Worm (Caenorhabditis elegans): ENCODE data around the gene npax-1.

npax-1 gene

DNA sequence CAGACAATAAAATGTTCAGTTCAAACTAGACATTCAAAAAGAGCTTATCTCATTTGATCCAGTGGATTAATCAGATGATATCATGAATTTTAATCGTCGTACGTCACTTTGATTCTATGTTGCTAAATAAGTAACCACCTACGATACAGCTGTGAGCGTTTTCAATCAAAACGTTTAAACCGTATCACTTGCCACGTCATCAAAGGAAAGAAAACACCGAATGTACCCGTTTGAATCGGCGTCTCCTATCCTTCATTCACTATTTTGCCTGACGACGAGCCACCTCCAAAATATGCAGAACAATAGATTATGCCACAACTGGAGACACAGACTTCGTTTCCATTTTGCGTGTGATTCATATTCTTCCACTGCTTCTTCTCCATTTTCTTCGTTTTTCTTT lies 14.7 kb upstream of the npax-1 start:
- TF ChIP-seq hlh-11 (tag; optimal IDR thresholded peaks at IDR 0.05) (peak; percentile 4), tag-97 (GFP tag; IDR thresholded peaks at IDR 0.05) (no peak), unc-62 (GFP tag; optimal IDR thresholded peaks at IDR 0.05 in 1 of 2) (peak in 1 of 2 experiments; percentile 98), unc-62 (tag; optimal IDR thresholded peaks at IDR 0.05) (no peak), daf-16 (GFP tag; optimal IDR thresholded peaks at IDR 0.05) (no peak), daf-16 (tag; optimal IDR thresholded peaks at IDR 0.05) (no peak), aly-2 (tag; optimal IDR thresholded peaks at IDR 0.05) (no peak), aha-1 (tag) (no peak)

DNA sequence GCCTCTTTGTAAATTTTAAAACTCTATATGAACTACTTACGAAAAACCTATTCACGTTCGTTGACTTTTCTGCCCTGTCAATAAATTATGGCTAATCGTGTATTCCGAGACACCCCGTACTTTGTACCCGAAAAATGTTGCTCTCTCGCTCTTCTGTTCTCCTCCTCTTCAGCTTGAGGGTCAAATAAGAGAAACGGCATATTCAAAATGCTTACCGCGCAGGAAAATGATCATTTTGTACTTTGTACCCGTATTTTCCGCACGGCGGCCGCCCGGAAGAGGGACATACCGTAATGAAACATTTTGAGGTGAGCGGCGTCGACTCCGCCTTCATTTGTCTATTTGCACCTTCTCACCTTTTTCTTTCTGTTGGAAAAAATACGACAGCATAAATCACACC lies 12.5 kb upstream of the npax-1 start:
- TF ChIP-seq ceh-28 (tag; optimal IDR thresholded peaks at IDR 0.05) (no peak), T26A8.4 (GFP tag; IDR thresholded peaks at IDR 0.05) (0 out of 2 replicates have a peak, but pooled peaks have one; percentile 8), dmd-8 (GFP tag; IDR thresholded peaks at IDR 0.05) (0 out of 2 replicates have a peak, but pooled peaks have one; percentile 16), mdl-1 (tag; optimal IDR thresholded peaks at IDR 0.05) (no peak), dpl-1 (GFP tag; optimal IDR thresholded peaks at IDR 0.05) (no peak), aha-1 (tag) (peak; percentile 6), php-3 (GFP tag; IDR thresholded peaks at IDR 0.05) (no peak), snpc-4 (tag; optimal IDR thresholded peaks at IDR 0.05) (no peak), nhr-77 (tag; optimal IDR thresholded peaks at IDR 0.05) (no peak), ceh-20 (GFP tag; IDR thresholded peaks at IDR 0.05) (no peak), lsy-2 (tag; optimal IDR thresholded peaks at IDR 0.05) (no peak), F49E8.2 (tag; optimal IDR thresholded peaks at IDR 0.05; ENCODE audit: borderline replicate concordance) (no peak), pha-4 (GFP tag; IDR thresholded peaks at IDR 0.05) (no peak), pha-4 (tag; optimal IDR thresholded peaks at IDR 0.05) (no peak), madf-5 (GFP tag; IDR thresholded peaks at IDR 0.05) (no peak)

DNA sequence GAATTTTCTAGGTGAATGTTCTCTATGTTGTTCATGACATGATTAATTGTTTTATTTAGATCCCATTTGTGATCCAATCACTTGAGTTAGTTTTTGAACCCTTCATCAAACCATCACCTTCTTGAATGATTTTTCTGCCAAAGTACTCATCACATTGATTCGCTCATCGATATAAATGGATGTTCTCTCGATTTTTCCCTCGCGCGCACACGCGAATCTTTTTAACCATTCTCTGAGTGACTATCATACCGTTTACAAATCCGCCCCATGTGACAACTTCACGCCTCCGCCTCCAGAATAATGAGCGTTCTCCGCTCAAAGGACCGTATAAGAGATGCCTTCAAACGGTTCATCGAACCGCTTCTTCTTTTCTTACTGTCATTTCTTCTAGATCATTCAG lies 11.8 kb upstream of the npax-1 start:
- peak; percentile 29 for TF ChIP-seq hlh-30 (tag; optimal IDR thresholded peaks at IDR 0.05; ENCODE audit: insufficient read depth)
- no peak for TF ChIP-seq mes-2 (tag; optimal IDR thresholded peaks at IDR 0.05; ENCODE audit: poor library complexity, severe bottlenecking)
- TF ChIP-seq nhr-28 (tag; optimal IDR thresholded peaks at IDR 0.05) = peak; percentile 74
- peak; percentile 62 for TF ChIP-seq mxl-3 (GFP tag; optimal IDR thresholded peaks at IDR 0.05)
- peak; percentile 40 for TF ChIP-seq nhr-48 (tag; optimal IDR thresholded peaks at IDR 0.05)
- TF ChIP-seq F26F4.8 (GFP tag; conservative IDR thresholded peaks at IDR 0.05) = no peak
- peak; percentile 62 for TF ChIP-seq hlh-11 (tag; optimal IDR thresholded peaks at IDR 0.05)
- TF ChIP-seq mdl-1 (tag; optimal IDR thresholded peaks at IDR 0.05) = peak; percentile 25 to 78
- peak; percentile 56 for TF ChIP-seq aha-1 (tag)
- TF ChIP-seq unc-62 (GFP tag; optimal IDR thresholded peaks at IDR 0.05 in 1 of 2) = peak in 1 of 2 experiments; percentile 98
- no peak for TF ChIP-seq unc-62 (tag; optimal IDR thresholded peaks at IDR 0.05)
- peak; percentile 13 for TF ChIP-seq mep-1 (tag; optimal IDR thresholded peaks at IDR 0.05)
- no peak for TF ChIP-seq snpc-1.2 (GFP tag; IDR thresholded peaks at IDR 0.05)

DNA sequence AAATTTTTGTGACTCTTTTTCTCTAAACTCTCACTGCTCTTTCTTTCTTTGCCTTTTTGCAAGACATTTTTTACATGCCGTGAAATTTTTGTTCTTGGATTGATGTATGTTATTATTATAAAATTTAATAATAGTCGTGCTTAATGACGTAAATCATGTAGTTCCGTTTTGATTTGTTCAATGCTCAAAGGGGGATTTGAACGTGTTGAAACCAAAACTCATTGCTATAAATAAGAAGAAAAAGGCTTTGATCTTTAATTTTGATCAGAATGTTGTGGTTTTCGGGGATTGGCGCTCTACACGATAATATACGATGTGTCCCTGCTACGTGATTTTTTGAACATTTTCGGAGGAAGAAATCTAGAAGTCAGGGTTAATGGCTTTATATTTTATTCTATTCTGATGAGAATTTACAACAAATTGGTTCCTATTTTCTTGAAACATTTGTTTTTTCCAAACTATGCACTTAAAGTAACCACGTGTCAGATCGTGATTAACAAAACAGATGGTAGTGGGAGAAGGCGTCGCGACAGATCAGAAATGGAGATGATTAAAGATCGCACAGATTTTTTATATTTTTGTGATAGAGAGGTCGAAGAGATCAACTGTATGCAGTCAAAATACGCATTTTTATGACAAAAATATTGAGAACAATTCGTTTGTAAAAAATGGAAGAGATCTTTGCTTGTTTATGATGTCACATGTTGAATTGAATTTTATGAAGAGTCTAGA lies 10.6 kb upstream of the npax-1 start:
- TF ChIP-seq hif-1 (tag; optimal IDR thresholded peaks at IDR 0.05) (peak; percentile 55 to 73), hlh-11 (tag; optimal IDR thresholded peaks at IDR 0.05) (peak; percentile 18), daf-8 (GFP tag; IDR thresholded peaks at IDR 0.05) (no peak), hlh-30 (tag; optimal IDR thresholded peaks at IDR 0.05; ENCODE audit: insufficient read depth) (peak; percentile 9), aha-1 (tag) (peak; percentile 97), ZK337.2 (GFP tag; IDR thresholded peaks at IDR 0.05) (no peak), zip-2 (tag; optimal IDR thresholded peaks at IDR 0.05) (no peak), dmd-6 (GFP tag; IDR thresholded peaks at IDR 0.05) (peak; percentile 19; the same call in 1 of the 2 replicates), spr-1 (tag; optimal IDR thresholded peaks at IDR 0.05) (no peak), F49E8.2 (tag; optimal IDR thresholded peaks at IDR 0.05; ENCODE audit: borderline replicate concordance) (no peak), ceh-28 (tag; optimal IDR thresholded peaks at IDR 0.05) (no peak), unc-62 (GFP tag; optimal IDR thresholded peaks at IDR 0.05 in 1 of 2) (peak in 1 of 2 experiments; percentile 26), unc-62 (tag; optimal IDR thresholded peaks at IDR 0.05) (no peak), zip-11 (GFP tag; IDR thresholded peaks at IDR 0.05) (no peak)

Measured in whole organism, L4 larva.